Worm (Caenorhabditis elegans) whole organism, L4 larva: ENCODE data around the gene gtap-2.

Experiments
- F37D6.2 ChIP-seq: sonication (generic microtip); optimal IDR thresholded peaks from 2 replicates; lab custom pipeline; 2016; ENCODE audit warnings: mild to moderate bottlenecking, missing genetic modification characterization, missing compliant biosample characterization
- F44E2.7 ChIP-seq: fragments of 200-800 bp; sonication (Bioruptor generic); IDR thresholded peaks from 2 replicates; pipeline ENCODE4 v2.1.2; 2022; ENCODE audit warnings: missing genetic modification characterization, missing compliant biosample characterization
- F49E8.2 ChIP-seq: sonication (generic microtip); optimal IDR thresholded peaks from 2 replicates; lab custom pipeline; 2016; ENCODE audit warnings: missing compliant biosample characterization, mild to moderate bottlenecking, missing genetic modification characterization, borderline replicate concordance
- T20F7.1 ChIP-seq: fragments of 200-800 bp; sonication (Bioruptor generic); optimal IDR thresholded peaks from 2 replicates; lab custom pipeline; 2018; ENCODE audit warnings: mild to moderate bottlenecking, missing genetic modification characterization, missing compliant biosample characterization
- Y48G9A.11 ChIP-seq: fragments of 200-800 bp; sonication (Bioruptor generic); IDR thresholded peaks from 2 replicates; pipeline ENCODE4 v1.3.6; 2022; ENCODE audit warnings: missing genetic modification reagents, missing genetic modification characterization, missing compliant biosample characterization
- Y5F2A.4 ChIP-seq: fragments of 200-800 bp; sonication (Bioruptor generic); optimal IDR thresholded peaks from 2 replicates; lab custom pipeline; 2018; ENCODE audit warnings: mild to moderate bottlenecking, missing genetic modification characterization, missing compliant biosample characterization
- ZK337.2 ChIP-seq: fragments of 200-800 bp; sonication (Bioruptor generic); IDR thresholded peaks from 2 replicates; pipeline ENCODE4 v1.3.6; 2022; ENCODE audit warnings: missing genetic modification reagents, missing genetic modification characterization, missing compliant biosample characterization
- aly-2 ChIP-seq: sonication (generic microtip); optimal IDR thresholded peaks from 2 replicates; lab custom pipeline; 2018; ENCODE audit warnings: missing biosample characterization, missing genetic modification characterization
- ceh-20 ChIP-seq: fragments of 200-800 bp; sonication (Bioruptor generic); IDR thresholded peaks from 2 replicates; pipeline ENCODE4 v1.3.6; 2022; ENCODE audit warnings: missing genetic modification reagents, missing genetic modification characterization, missing compliant biosample characterization
- ceh-28 ChIP-seq: fragments of 150-350 bp; optimal IDR thresholded peaks from 2 replicates; lab custom pipeline; 2014; ENCODE audit warnings: missing biosample characterization, missing genetic modification reagents, missing genetic modification characterization
- ceh-32 ChIP-seq: sonication (generic microtip); optimal IDR thresholded peaks from 2 replicates; lab custom pipeline; 2016; ENCODE audit warnings: mild to moderate bottlenecking, missing genetic modification characterization, missing compliant biosample characterization; ENCODE audit not compliant: poor library complexity
- cey-2 ChIP-seq: sonication (generic microtip); optimal IDR thresholded peaks from 3 replicates; lab custom pipeline; 2017; ENCODE audit warnings: missing genetic modification characterization, mild to moderate bottlenecking, missing compliant biosample characterization, antibody characterized with exemption, borderline replicate concordance; ENCODE audit not compliant: insufficient read depth
- daf-19 ChIP-seq: fragments of 200-800 bp; sonication (Bioruptor generic); conservative IDR thresholded peaks from 2 replicates; pipeline ENCODE4 v1.3.6; 2022; ENCODE audit warnings: missing genetic modification characterization, missing compliant biosample characterization
- dmd-8 ChIP-seq: fragments of 200-800 bp; sonication (Bioruptor generic); IDR thresholded peaks from 2 replicates; pipeline ENCODE4 v1.3.6; 2022; ENCODE audit warnings: missing genetic modification characterization, missing compliant biosample characterization
- duxl-1 ChIP-seq: sonication (generic microtip); optimal IDR thresholded peaks from 2 replicates; lab custom pipeline; 2016; ENCODE audit warnings: mild to moderate bottlenecking, missing genetic modification characterization, moderate library complexity, missing compliant biosample characterization; ENCODE audit not compliant: poor library complexity
- dve-1 ChIP-seq: sonication (generic microtip); optimal IDR thresholded peaks from 2 replicates; lab custom pipeline; 2017; ENCODE audit warnings: antibody characterized with exemption, mild to moderate bottlenecking, missing genetic modification characterization, missing compliant biosample characterization; ENCODE audit not compliant: insufficient read depth
- egl-43 ChIP-seq: fragments of 200-800 bp; sonication (Bioruptor generic); IDR thresholded peaks from 2 replicates; pipeline ENCODE4 v1.3.6; 2022; ENCODE audit warnings: missing genetic modification reagents, missing genetic modification characterization, missing compliant biosample characterization
- fkh-10 ChIP-seq: fragments of 150-350 bp; optimal IDR thresholded peaks from 2 replicates; lab custom pipeline; 2014; ENCODE audit warnings: missing biosample characterization, missing genetic modification reagents, missing genetic modification characterization
- fos-1 ChIP-seq: fragments of 150-350 bp; optimal IDR thresholded peaks from 2 replicates; lab custom pipeline; 2014; ENCODE audit warnings: missing biosample characterization, missing genetic modification characterization
- hlh-11 ChIP-seq: fragments of 200-800 bp; sonication (Bioruptor generic); optimal IDR thresholded peaks from 2 replicates; lab custom pipeline; 2018; ENCODE audit warnings: mild to moderate bottlenecking, missing genetic modification characterization, missing compliant biosample characterization
- hlh-30 ChIP-seq: sonication (generic microtip); optimal IDR thresholded peaks from 2 replicates; lab custom pipeline; 2017; ENCODE audit warnings: antibody characterized with exemption, mild to moderate bottlenecking, missing genetic modification characterization, missing compliant biosample characterization; ENCODE audit not compliant: insufficient read depth
- lim-7 ChIP-seq: fragments of 200-800 bp; sonication (Bioruptor generic); IDR thresholded peaks from 2 replicates; pipeline ENCODE4 v1.3.6; 2022; ENCODE audit warnings: missing genetic modification characterization, missing compliant biosample characterization
- lin-1 ChIP-seq: fragments of 200-800 bp; sonication (Bioruptor generic); IDR thresholded peaks from 2 replicates; pipeline ENCODE4 v1.3.6; 2022; ENCODE audit warnings: missing genetic modification reagents, missing genetic modification characterization, missing compliant biosample characterization
- madf-5 ChIP-seq, 2 experiments: fragments of 200-800 bp; sonication (Bioruptor generic); IDR thresholded peaks; 2 replicates each; pipeline ENCODE4 v1.3.6; 2022; ENCODE audit warnings: missing compliant biosample characterization in 2 of 2, missing genetic modification characterization in 2 of 2
- madf-9 ChIP-seq: fragments of 200-800 bp; sonication (Bioruptor generic); conservative IDR thresholded peaks from 2 replicates; pipeline ENCODE4 v1.3.6; 2022; ENCODE audit warnings: missing genetic modification reagents, missing genetic modification characterization, missing compliant biosample characterization
- mep-1 ChIP-seq: fragments of 150-350 bp; sonication (generic microtip); optimal IDR thresholded peaks from 3 replicates; lab custom pipeline; 2014; ENCODE audit warnings: missing biosample characterization, missing genetic modification characterization
- mes-2 ChIP-seq: sonication (generic microtip); optimal IDR thresholded peaks from 2 replicates; lab custom pipeline; 2016; ENCODE audit warnings: missing genotype, mild to moderate bottlenecking, missing genetic modification characterization, missing compliant biosample characterization; ENCODE audit not compliant: poor library complexity, severe bottlenecking
- mxl-3 ChIP-seq: fragments of 200-800 bp; sonication (Bioruptor generic); optimal IDR thresholded peaks from 2 replicates; lab custom pipeline; 2018; ENCODE audit warnings: mild to moderate bottlenecking, missing genetic modification characterization, missing compliant biosample characterization
- nhr-102 ChIP-seq: sonication (generic microtip); optimal IDR thresholded peaks from 2 replicates; lab custom pipeline; 2016; ENCODE audit warnings: mild to moderate bottlenecking, missing genetic modification characterization, moderate library complexity, missing compliant biosample characterization
- nhr-11 ChIP-seq: fragments of 150-350 bp; optimal IDR thresholded peaks from 2 replicates; lab custom pipeline; 2014; ENCODE audit warnings: missing biosample characterization, missing genetic modification characterization
- nhr-111 ChIP-seq: fragments of 200-800 bp; sonication (Bioruptor generic); optimal IDR thresholded peaks from 2 replicates; lab custom pipeline; 2018; ENCODE audit warnings: mild to moderate bottlenecking, missing genetic modification characterization, missing compliant biosample characterization
- nhr-41 ChIP-seq: fragments of 200-800 bp; sonication (Bioruptor generic); IDR thresholded peaks from 2 replicates; pipeline ENCODE4 v1.3.6; 2022; ENCODE audit warnings: missing genetic modification reagents, missing genetic modification characterization, missing compliant biosample characterization
- nhr-42 ChIP-seq: fragments of 200-800 bp; sonication (Bioruptor generic); IDR thresholded peaks from 2 replicates; pipeline ENCODE4 v1.3.6; 2022; ENCODE audit warnings: missing genetic modification characterization, missing compliant biosample characterization
- pha-4 ChIP-seq, 2 experiments: fragments of 150-350 bp in 1 of 2; fragments of 200-800 bp in 1 of 2; sonication (Bioruptor generic) in 1 of 2; IDR thresholded peaks in 1 of 2; optimal IDR thresholded peaks in 1 of 2; 2 replicates each; pipeline versions ENCODE4 v1.3.6 to Lab custom; 2014 to 2022; ENCODE audit warnings: missing genetic modification characterization in 2 of 2, missing genetic modification reagents in 2 of 2, missing biosample characterization in 1 of 2, missing compliant biosample characterization in 1 of 2
- php-3 ChIP-seq: fragments of 200-800 bp; sonication (Bioruptor generic); IDR thresholded peaks from 2 replicates; pipeline ENCODE4 v1.3.6; 2022; ENCODE audit warnings: missing genetic modification reagents, missing genetic modification characterization, missing compliant biosample characterization
- rbr-2 ChIP-seq: sonication (generic microtip); optimal IDR thresholded peaks from 2 replicates; lab custom pipeline; 2016; ENCODE audit warnings: missing genotype, missing genetic modification characterization, missing compliant biosample characterization
- saeg-2 ChIP-seq: fragments of 200-800 bp; sonication (Bioruptor generic); IDR thresholded peaks from 2 replicates; pipeline ENCODE4 v1.3.6; 2022; ENCODE audit warnings: missing genetic modification reagents, missing genetic modification characterization, missing compliant biosample characterization
- snpc-1.2 ChIP-seq: fragments of 200-800 bp; sonication (Bioruptor generic); IDR thresholded peaks from 2 replicates; pipeline ENCODE4 v1.3.6; 2022; ENCODE audit warnings: missing genetic modification reagents, missing genetic modification characterization, missing compliant biosample characterization
- snpc-4 ChIP-seq: fragments of 150-350 bp; optimal IDR thresholded peaks from 2 replicates; lab custom pipeline; 2014; ENCODE audit warnings: missing biosample characterization, missing genetic modification characterization
- spr-3 ChIP-seq: fragments of 200-800 bp; sonication (Bioruptor generic); optimal IDR thresholded peaks from 2 replicates; lab custom pipeline; 2018; ENCODE audit warnings: mild to moderate bottlenecking, missing genetic modification characterization, missing compliant biosample characterization
- tra-1 ChIP-seq: fragments of 200-800 bp; sonication (Bioruptor generic); IDR thresholded peaks from 2 replicates; pipeline ENCODE4 v1.3.6; 2022; ENCODE audit warnings: missing genetic modification reagents, missing genetic modification characterization, missing compliant biosample characterization
- unc-39 ChIP-seq: sonication (generic microtip); optimal IDR thresholded peaks from 2 replicates; lab custom pipeline; 2017; ENCODE audit warnings: missing biosample characterization, missing genetic modification characterization
- unc-62 ChIP-seq, 3 experiments: fragments of 150-350 bp in 1 of 3; sonication (generic microtip); optimal IDR thresholded peaks in 2 of 3; peaks in 1 of 3; 1 replicate in 1 of 3; 2 replicates in 2 of 3; lab custom pipeline; 2014 to 2017; ENCODE audit warnings: missing biosample characterization in 3 of 3, missing genetic modification characterization in 3 of 3, missing genetic modification reagents in 3 of 3, missing genotype in 1 of 3
- vab-7 ChIP-seq: fragments of 200-800 bp; sonication (Bioruptor generic); IDR thresholded peaks from 2 replicates; pipeline ENCODE4 v1.3.6; 2022; ENCODE audit warnings: missing genetic modification reagents, missing genetic modification characterization, missing compliant biosample characterization
- zfp-3 ChIP-seq: fragments of 200-800 bp; sonication (Bioruptor generic); conservative IDR thresholded peaks from 2 replicates; pipeline ENCODE4 v1.3.6; 2022; ENCODE audit warnings: missing genetic modification reagents, missing genetic modification characterization, missing compliant biosample characterization

The gtap-2 gene

ce11 chrIII:9861470-9862342 lies 53.4 kb downstream of the gtap-2 start (continued):
- TF ChIP-seq pha-4 (GFP tag; IDR thresholded peaks at IDR 0.05; lab: Robert Waterston, UW), result peak; percentile 81; the same call in 1 of the 2 replicates
- no peak for TF ChIP-seq pha-4 (tag; optimal IDR thresholded peaks at IDR 0.05; lab: Kevin White, UChicago)
- peak; percentile 94 for TF ChIP-seq egl-43
- peak; percentile 37 for TF ChIP-seq T20F7.1
- peak; percentile 8 for TF ChIP-seq spr-3 (GFP tag; lab: Kevin White, UChicago)
- TF ChIP-seq dve-1, result peak; percentile 17
- TF ChIP-seq daf-19 (GFP tag; lab: Robert Waterston, UW), result 0 out of 2 replicates have a peak, but pooled peaks have one; percentile 35
- TF ChIP-seq unc-62 (GFP tag; optimal IDR thresholded peaks at IDR 0.05 in 1 of 2; lab: Kevin White, UChicago), result peak in 1 of 2 experiments; percentile 96
- TF ChIP-seq unc-62 (tag; optimal IDR thresholded peaks at IDR 0.05; lab: Kevin White, UChicago), result no peak
- peak; percentile 68 for TF ChIP-seq mep-1 (tag; lab: Kevin White, UChicago)
- TF ChIP-seq lin-1, result peak; percentile 67
- peak; percentile 96 for TF ChIP-seq lim-7 (GFP tag; lab: Robert Waterston, UW)
- peak; percentile 81 for TF ChIP-seq ceh-20 (GFP tag; lab: Robert Waterston, UW)
- no peak for TF ChIP-seq unc-39 (tag; lab: Kevin White, UChicago)
- peak; percentile 89; the same call in 1 of the 2 replicates for TF ChIP-seq F44E2.7 (GFP tag; lab: Robert Waterston, UW)
- peak; percentile 67; the same call in 1 of the 2 replicates for TF ChIP-seq nhr-42 (GFP tag; lab: Robert Waterston, UW)
- TF ChIP-seq hlh-30 (tag; lab: Kevin White, UChicago), result peak; percentile 71
- TF ChIP-seq mxl-3 (GFP tag; lab: Kevin White, UChicago), result peak; percentile 52
- TF ChIP-seq madf-5 (GFP tag; IDR thresholded peaks at IDR 0.05; lab: Robert Waterston, UW), result peak; percentile 55 to 71; a peak in 1 of 4 replicates
- TF ChIP-seq nhr-111 (GFP tag; lab: Kevin White, UChicago), result peak; percentile 48
- TF ChIP-seq fos-1 (tag; lab: Kevin White, UChicago), result no peak
- no peak for TF ChIP-seq cey-2 (tag; lab: Kevin White, UChicago)
- peak; percentile 17 for TF ChIP-seq nhr-102 (tag; lab: Kevin White, UChicago)
- TF ChIP-seq dmd-8 (GFP tag; lab: Robert Waterston, UW), result peak; percentile 97
- no peak for TF ChIP-seq ceh-32 (tag; lab: Kevin White, UChicago)
- peak; percentile 84 for TF ChIP-seq tra-1 (GFP tag; lab: Robert Waterston, UW)
- peak; percentile 46 for TF ChIP-seq F49E8.2 (tag; lab: Kevin White, UChicago)
- TF ChIP-seq Y5F2A.4 (GFP tag; lab: Kevin White, UChicago), result peak; percentile 32
- peak; percentile 71 for TF ChIP-seq zfp-3 (GFP tag; lab: Robert Waterston, UW)
- TF ChIP-seq fkh-10 (GFP tag; lab: Kevin White, UChicago), result peak; percentile 8
- peak; percentile 60; the same call in 1 of the 2 replicates for TF ChIP-seq snpc-1.2 (GFP tag; lab: Robert Waterston, UW)
- no peak for TF ChIP-seq snpc-4 (tag; lab: Kevin White, UChicago)
- TF ChIP-seq mes-2 (tag; lab: Kevin White, UChicago), result peak; percentile 87
- TF ChIP-seq hlh-11, result peak; percentile 30
- peak; percentile 5 for TF ChIP-seq nhr-11
- TF ChIP-seq duxl-1 (tag; lab: Kevin White, UChicago), result peak; percentile 45
- no peak for TF ChIP-seq ceh-28 (tag; lab: Kevin White, UChicago)
- peak; percentile 85 for TF ChIP-seq ZK337.2 (GFP tag; lab: Robert Waterston, UW)
- TF ChIP-seq vab-7 (GFP tag; lab: Robert Waterston, UW), result peak; percentile 88
- TF ChIP-seq nhr-41, result peak; percentile 84
- TF ChIP-seq saeg-2 (GFP tag; lab: Robert Waterston, UW), result peak; percentile 60; the same call in 1 of the 2 replicates
- peak; percentile 44 for TF ChIP-seq F37D6.2
- TF ChIP-seq aly-2, result no peak
- TF ChIP-seq madf-9 (GFP tag; lab: Robert Waterston, UW), result peak; percentile 89
- TF ChIP-seq php-3 (GFP tag; lab: Robert Waterston, UW), result peak; percentile 73
- TF ChIP-seq Y48G9A.11 (GFP tag; lab: Robert Waterston, UW), result peak; percentile 65; the same call in 1 of the 2 replicates
- peak; percentile 73 for TF ChIP-seq rbr-2
